Worm (Caenorhabditis elegans): ENCODE data around the gene F44G4.5.

F44G4.5 gene

ce11 chrII:9000331-9000730 is at the start of gene F44G4.5:
F44G4.5 (minus strand) TSS chrII:9000431.
- TF ChIP-seq unc-62 (GFP tag; optimal IDR thresholded peaks at IDR 0.05 in 1 of 2) (no peak), unc-62 (tag; optimal IDR thresholded peaks at IDR 0.05) (no peak), lim-7 (GFP tag; IDR thresholded peaks at IDR 0.05) (no peak), mxl-3 (GFP tag; optimal IDR thresholded peaks at IDR 0.05) (no peak), duxl-1 (tag; optimal IDR thresholded peaks at IDR 0.05; ENCODE audit: poor library complexity) (no peak), nhr-111 (GFP tag; optimal IDR thresholded peaks at IDR 0.05) (no peak), tag-97 (GFP tag; IDR thresholded peaks at IDR 0.05) (no peak), ceh-82 (tag; optimal IDR thresholded peaks at IDR 0.05) (no peak), dmd-8 (GFP tag; IDR thresholded peaks at IDR 0.05) (no peak)

ce11 chrII:9042059-9042458 is 41.8 kb upstream of the F44G4.5 start:
- no peak for TF ChIP-seq ztf-11 (tag; optimal IDR thresholded peaks at IDR 0.05)
- TF ChIP-seq cey-2 (tag; optimal IDR thresholded peaks at IDR 0.05; ENCODE audit: borderline replicate concordance, insufficient read depth) = no peak
- peak; percentile 0 for TF ChIP-seq nhr-28 (tag; optimal IDR thresholded peaks at IDR 0.05)
- no peak for TF ChIP-seq zfp-2 (tag; optimal IDR thresholded peaks at IDR 0.05)
- no peak for TF ChIP-seq lin-13 (GFP tag; optimal IDR thresholded peaks at IDR 0.05)
- no peak for TF ChIP-seq nhr-41 (GFP tag; IDR thresholded peaks at IDR 0.05)
- TF ChIP-seq ztf-7 (tag; optimal IDR thresholded peaks at IDR 0.05) = no peak
- TF ChIP-seq nhr-77 (tag; optimal IDR thresholded peaks at IDR 0.05) = peak; percentile 10
- no peak for TF ChIP-seq snpc-4 (tag; optimal IDR thresholded peaks at IDR 0.05)
- no peak for TF ChIP-seq lim-7 (GFP tag; IDR thresholded peaks at IDR 0.05)
- TF ChIP-seq ceh-32 (tag; optimal IDR thresholded peaks at IDR 0.05; ENCODE audit: poor library complexity) = no peak
- peak; percentile 67 for TF ChIP-seq pqm-1 (tag; optimal IDR thresholded peaks at IDR 0.05)
- no peak for TF ChIP-seq zag-1 (tag; optimal IDR thresholded peaks at IDR 0.05)
- TF ChIP-seq ces-1 (GFP tag; optimal IDR thresholded peaks at IDR 0.05) = no peak
- TF ChIP-seq nhr-11 (tag; optimal IDR thresholded peaks at IDR 0.05) = no peak
- no peak for TF ChIP-seq jun-1 (tag; optimal IDR thresholded peaks at IDR 0.05)

ce11 chrII:9041306-9041705 is 41.1 kb upstream of the F44G4.5 start, which contains the start of gene F37B12.3:
F37B12.3 (minus strand) TSS chrII:9041406.
- TF ChIP-seq saeg-2 (GFP tag; IDR thresholded peaks at IDR 0.05) (no peak), ceh-44 (GFP tag; IDR thresholded peaks at IDR 0.05) (no peak), set-16 (GFP tag; IDR thresholded peaks at IDR 0.05) (no peak), nhr-28 (tag; optimal IDR thresholded peaks at IDR 0.05) (no peak), nhr-11 (tag; optimal IDR thresholded peaks at IDR 0.05) (no peak), ceh-28 (tag; optimal IDR thresholded peaks at IDR 0.05) (no peak), rbr-2 (tag; optimal IDR thresholded peaks at IDR 0.05) (no peak), dpl-1 (GFP tag; optimal IDR thresholded peaks at IDR 0.05) (no peak), nhr-25 (tag; optimal IDR thresholded peaks at IDR 0.05; ENCODE audit: borderline replicate concordance, insufficient read depth) (no peak), skn-1 (tag; optimal IDR thresholded peaks at IDR 0.05) (no peak), ZK337.2 (GFP tag; IDR thresholded peaks at IDR 0.05) (no peak), pqm-1 (tag; optimal IDR thresholded peaks at IDR 0.05) (no peak), mxl-2 (GFP tag; conservative IDR thresholded peaks at IDR 0.05) (no peak), F10B5.3 (tag; optimal IDR thresholded peaks at IDR 0.05) (no peak), nhr-41 (GFP tag; IDR thresholded peaks at IDR 0.05) (no peak)

- TF ChIP-seq spr-1 (tag; optimal IDR thresholded peaks at IDR 0.05) (no peak), rbr-2 (tag; optimal IDR thresholded peaks at IDR 0.05) (no peak), pqm-1 (tag; optimal IDR thresholded peaks at IDR 0.05) (peak; percentile 23), daf-16 (GFP tag; optimal IDR thresholded peaks at IDR 0.05) (no peak), daf-16 (tag; optimal IDR thresholded peaks at IDR 0.05) (peak; percentile 31), ces-1 (GFP tag; optimal IDR thresholded peaks at IDR 0.05) (no peak), D1046.2 (GFP tag; IDR thresholded peaks at IDR 0.05) (no peak), egl-27 (tag; optimal IDR thresholded peaks at IDR 0.05) (no peak), spr-3 (GFP tag; optimal IDR thresholded peaks at IDR 0.05) (no peak), hmg-1.1 (GFP tag; IDR thresholded peaks at IDR 0.05) (no peak), set-16 (GFP tag; IDR thresholded peaks at IDR 0.05) (no peak), saeg-2 (GFP tag; IDR thresholded peaks at IDR 0.05) (no peak)
These were observed 38.5 kb upstream of the F44G4.5 start for ce11 chrII:9038736-9039135.

Data from whole organism, L4 larva.